Worm (Caenorhabditis elegans): Measurements from ENCODE around the gene nhr-110.

The nhr-110 gene

ce11 chrV:1614726-1615125 is 9.5 kb downstream of the nhr-110 start, which contains the start of gene srbc-41:
Gene srbc-41 (minus strand): TSS chrV:1614826.
- TF ChIP-seq ahr-1 (tag; optimal IDR thresholded peaks at IDR 0.05) (no peak), ref-2 (tag; optimal IDR thresholded peaks at IDR 0.05) (no peak), ets-4 (tag; optimal IDR thresholded peaks at IDR 0.05) (no peak), che-1 (tag; optimal IDR thresholded peaks at IDR 0.05) (no peak), T23F11.4 (GFP tag; optimal IDR thresholded peaks at IDR 0.05) (no peak), fax-1 (tag; optimal IDR thresholded peaks at IDR 0.05) (no peak), unc-3 (GFP tag; conservative IDR thresholded peaks at IDR 0.05) (no peak), unc-3 (tag; optimal IDR thresholded peaks at IDR 0.05) (no peak), ceh-6 (GFP tag; optimal IDR thresholded peaks at IDR 0.05) (no peak), elt-2 (tag; optimal IDR thresholded peaks at IDR 0.05) (no peak), ceh-18 (tag; optimal IDR thresholded peaks at IDR 0.05) (no peak), F13H6.1 (tag; optimal IDR thresholded peaks at IDR 0.05) (no peak), lim-6 (tag; optimal IDR thresholded peaks at IDR 0.05) (no peak), rnt-1 (tag; optimal IDR thresholded peaks at IDR 0.05) (no peak), sdc-2 (tag; optimal IDR thresholded peaks at IDR 0.05) (no peak), pag-3 (tag; optimal IDR thresholded peaks at IDR 0.05; ENCODE audit: borderline replicate concordance) (no peak), K02D7.2 (tag; optimal IDR thresholded peaks at IDR 0.05) (no peak), nhr-11 (tag; optimal IDR thresholded peaks at IDR 0.05) (no peak), hlh-8 (tag; optimal IDR thresholded peaks at IDR 0.05) (no peak), ceh-31 (tag; optimal IDR thresholded peaks at IDR 0.05) (no peak), hlh-30 (tag; optimal IDR thresholded peaks at IDR 0.05; ENCODE audit: insufficient read depth) (no peak)

ce11 chrV:1611570-1611969 is 12.7 kb downstream of the nhr-110 start:
- TF ChIP-seq ceh-9 (tag; optimal IDR thresholded peaks at IDR 0.05) (no peak), pha-4 (tag; optimal IDR thresholded peaks at IDR 0.05) (no peak), fax-1 (tag; optimal IDR thresholded peaks at IDR 0.05) (no peak), hlh-8 (tag; optimal IDR thresholded peaks at IDR 0.05) (no peak), ceh-48 (tag; optimal IDR thresholded peaks at IDR 0.05) (no peak), ceh-24 (tag; optimal IDR thresholded peaks at IDR 0.05) (no peak), pqm-1 (tag; optimal IDR thresholded peaks at IDR 0.05) (no peak), lin-11 (tag; optimal IDR thresholded peaks at IDR 0.05) (no peak), fkh-6 (tag; optimal IDR thresholded peaks at IDR 0.05) (no peak), ceh-31 (tag; optimal IDR thresholded peaks at IDR 0.05) (no peak), F13H6.1 (tag; optimal IDR thresholded peaks at IDR 0.05) (no peak), ztf-16 (tag; optimal IDR thresholded peaks at IDR 0.05) (no peak), C08G9.2 (tag; optimal IDR thresholded peaks at IDR 0.05) (no peak), madf-2 (tag; optimal IDR thresholded peaks at IDR 0.05) (no peak), ama-1 (optimal IDR thresholded peaks at IDR 0.05) (no peak), ceh-14 (tag; optimal IDR thresholded peaks at IDR 0.05) (no peak), elt-2 (tag; optimal IDR thresholded peaks at IDR 0.05) (no peak), ets-4 (tag; optimal IDR thresholded peaks at IDR 0.05) (no peak), K09A11.1 (tag; optimal IDR thresholded peaks at IDR 0.05; ENCODE audit: insufficient read depth) (no peak)

DNA sequence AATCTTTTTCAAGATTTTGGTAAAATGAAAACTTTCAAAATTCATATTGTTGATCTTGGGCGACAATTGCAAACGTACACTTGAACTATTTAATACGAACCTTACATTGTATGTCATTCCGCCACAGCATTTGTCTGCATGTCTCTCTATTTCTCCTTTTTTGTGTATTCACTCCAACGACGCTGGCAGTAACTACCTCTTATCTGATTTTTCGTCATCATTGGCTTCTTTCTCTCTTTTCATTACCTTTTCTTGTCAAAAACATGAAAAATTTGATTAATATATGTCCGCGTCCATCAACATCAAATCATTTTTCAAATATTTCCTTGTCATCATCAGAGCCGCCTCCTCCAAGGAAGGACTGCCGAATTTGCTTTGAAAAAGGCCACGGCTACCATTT is 14.1 kb downstream of the nhr-110 start, which contains the start of gene nhr-177:
Gene nhr-177, plus strand, starts transcription at position 167 of the 400 bp plus-strand sequence.
- TF ChIP-seq pqm-1 (tag; optimal IDR thresholded peaks at IDR 0.05) (no peak), che-1 (tag; optimal IDR thresholded peaks at IDR 0.05) (no peak), ets-4 (tag; optimal IDR thresholded peaks at IDR 0.05) (no peak), ama-1 (optimal IDR thresholded peaks at IDR 0.05) (no peak), dmd-4 (tag; optimal IDR thresholded peaks at IDR 0.05; ENCODE audit: borderline replicate concordance) (no peak), unc-86 (tag; optimal IDR thresholded peaks at IDR 0.05) (no peak)

DNA sequence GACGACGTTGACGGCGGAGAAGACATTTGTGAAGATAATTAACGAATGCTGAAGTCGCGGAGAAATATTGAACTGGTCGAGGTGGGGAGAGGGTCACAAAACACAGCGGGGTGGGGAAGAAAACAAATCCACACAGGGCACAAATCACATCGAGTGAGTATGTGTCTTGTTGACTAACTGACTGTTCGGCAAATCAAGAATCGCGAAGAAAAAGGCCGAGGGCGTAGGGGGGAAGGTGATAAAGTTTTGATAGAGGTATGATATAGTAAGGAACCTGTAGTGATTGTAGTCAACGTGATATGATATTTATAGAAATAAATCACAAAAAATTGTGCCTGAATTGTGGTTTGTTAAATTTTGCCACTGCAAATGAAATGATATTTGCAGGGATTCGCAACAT is 16.4 kb downstream of the nhr-110 start, which contains the start of gene nhr-178:
Gene nhr-178, minus strand, starts transcription at position 164 of the 400 bp plus-strand sequence.
- TF ChIP-seq sdc-2 (tag; optimal IDR thresholded peaks at IDR 0.05), result no peak
- no peak for TF ChIP-seq ama-1 (optimal IDR thresholded peaks at IDR 0.05)
- TF ChIP-seq ceh-6 (GFP tag; optimal IDR thresholded peaks at IDR 0.05), result no peak
- TF ChIP-seq mec-3 (tag; optimal IDR thresholded peaks at IDR 0.05; ENCODE audit: borderline replicate concordance), result no peak
- no peak for TF ChIP-seq pros-1 (tag; optimal IDR thresholded peaks at IDR 0.05)
